Fruit fly (Drosophila melanogaster): ENCODE results near the gene CG14075.

CG14075 gene

DNA sequence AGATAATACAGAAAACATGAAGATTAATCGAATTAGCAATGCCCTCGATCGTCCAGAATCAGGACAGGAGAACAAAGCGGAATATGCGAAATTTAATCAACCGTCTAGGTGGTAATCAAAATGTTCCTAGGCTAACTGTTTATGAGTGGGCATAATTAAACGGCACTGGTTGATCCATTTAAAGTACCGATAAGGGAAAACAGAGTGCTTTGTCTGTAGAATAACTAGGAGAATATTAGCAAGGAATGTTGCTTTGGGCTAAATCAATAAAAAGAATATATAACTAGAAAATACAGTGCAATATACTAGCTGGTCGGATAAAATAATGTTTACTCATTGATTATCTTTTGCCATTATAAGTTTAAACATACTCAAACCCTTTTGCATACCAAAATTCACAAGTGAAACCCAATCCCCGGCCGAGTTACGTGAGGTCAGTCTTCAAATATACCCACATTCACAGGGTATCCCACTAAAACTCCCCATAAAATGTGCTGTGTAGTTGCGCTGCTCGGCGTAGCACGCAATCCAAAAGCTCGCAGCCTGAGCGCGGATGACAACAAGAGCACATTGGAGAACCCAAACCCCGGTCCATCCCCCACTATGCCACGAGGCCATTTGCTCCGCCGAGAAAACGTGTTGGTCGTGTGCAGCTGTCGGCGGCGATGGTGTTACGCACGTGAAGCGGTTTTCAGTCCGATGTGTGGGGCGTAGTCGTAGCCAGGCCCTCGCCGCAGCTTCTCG, 11.4 kb downstream of the CG14075 start (continued):
- TF ChIP-seq CG13775 (GFP tag; optimal IDR thresholded peaks at IDR 0.05) (peak; percentile 75), org-1 (GFP tag; optimal IDR thresholded peaks at IDR 0.05) (peak; percentile 83), Asciz (GFP tag; optimal IDR thresholded peaks at IDR 0.05) (peak; percentile 53), Hmr (GFP tag; optimal IDR thresholded peaks at IDR 0.05) (peak; percentile 80), lbe (GFP tag; optimal IDR thresholded peaks at IDR 0.05) (no peak), sug (tag; optimal IDR thresholded peaks at IDR 0.05) (peak; percentile 97), PHDP (tag; optimal IDR thresholded peaks at IDR 0.05) (peak; percentile 30), Opbp (GFP tag; IDR thresholded peaks at IDR 0.05; ENCODE audit: partially characterized antibody) (no peak), Ravus (GFP tag; IDR thresholded peaks at IDR 0.05) (no peak), Nf-YB (GFP tag; optimal IDR thresholded peaks at IDR 0.05) (peak; percentile 55), CG11456 (GFP tag; IDR thresholded peaks at IDR 0.05) (peak; percentile 79; the same call in 2 of the 3 replicates), Dll (GFP tag; IDR thresholded peaks at IDR 0.05; ENCODE audit: partially characterized antibody) (peak; percentile 28; the same call in 2 of the 4 replicates), wdn (GFP tag; IDR thresholded peaks at IDR 0.05) (peak; percentile 72), CG2199 (GFP tag; IDR thresholded peaks at IDR 0.05) (0 out of 3 replicates have a peak, but pooled peaks have one; percentile 15), HHEX (GFP tag; optimal IDR thresholded peaks at IDR 0.05) (peak; percentile 57), D19B (GFP tag; optimal IDR thresholded peaks at IDR 0.05) (peak; percentile 96), CG7928 (GFP tag; optimal IDR thresholded peaks at IDR 0.05) (peak; percentile 47), Oaz (GFP tag; IDR thresholded peaks at IDR 0.05) (no peak), slbo (GFP tag; IDR thresholded peaks at IDR 0.05) (peak; percentile 81), oc (tag; optimal IDR thresholded peaks at IDR 0.05) (no peak), CG9609 (GFP tag; optimal IDR thresholded peaks at IDR 0.05) (peak; percentile 48), CG4424 (GFP tag; optimal IDR thresholded peaks at IDR 0.05) (peak; percentile 53), D (optimal IDR thresholded peaks at IDR 0.05) (no peak), D (GFP tag; optimal IDR thresholded peaks at IDR 0.05) (peak; percentile 69), CG12942 (GFP tag; optimal IDR thresholded peaks at IDR 0.05) (peak; percentile 30), CG32532 (GFP tag; IDR thresholded peaks at IDR 0.05) (peak; percentile 81), CG8359 (GFP tag; optimal IDR thresholded peaks at IDR 0.05; ENCODE audit: borderline replicate concordance) (peak; percentile 2), inv (GFP tag; IDR thresholded peaks at IDR 0.05; ENCODE audit: partially characterized antibody) (no peak), CG1792 (GFP tag; optimal IDR thresholded peaks at IDR 0.05) (peak; percentile 47), sc (optimal IDR thresholded peaks at IDR 0.05) (no peak), sc (GFP tag; optimal IDR thresholded peaks at IDR 0.05) (peak; percentile 50), pum (GFP tag; optimal IDR thresholded peaks at IDR 0.05) (peak; percentile 64), tll (GFP tag; optimal IDR thresholded peaks at IDR 0.05) (no peak), CG30403 (GFP tag; optimal IDR thresholded peaks at IDR 0.05) (peak; percentile 87), dati (GFP tag; IDR thresholded peaks at IDR 0.05) (no peak), Sin3A (optimal IDR thresholded peaks at IDR 0.05) (no peak), rib (GFP tag; IDR thresholded peaks at IDR 0.05) (no peak), Lpt (GFP tag; optimal IDR thresholded peaks at IDR 0.05) (no peak), CG17186 (GFP tag; optimal IDR thresholded peaks at IDR 0.05) (no peak), Atf3 (GFP tag; optimal IDR thresholded peaks at IDR 0.05) (peak; percentile 23), stc (GFP tag; IDR thresholded peaks at IDR 0.05) (no peak; the same call in 1 of the 2 replicates), Ets97D (GFP tag; optimal IDR thresholded peaks at IDR 0.05) (peak; percentile 18), CG12659 (GFP tag; optimal IDR thresholded peaks at IDR 0.05) (peak; percentile 81), eyg (GFP tag; optimal IDR thresholded peaks at IDR 0.05) (peak; percentile 65), cwo (GFP tag; optimal IDR thresholded peaks at IDR 0.05) (peak; percentile 100), ewg (GFP tag; optimal IDR thresholded peaks at IDR 0.05) (peak; percentile 49), pho (GFP tag; optimal IDR thresholded peaks at IDR 0.05) (peak; percentile 76), CG34376 (GFP tag; optimal IDR thresholded peaks at IDR 0.05) (no peak), eve (GFP tag; optimal IDR thresholded peaks at IDR 0.05) (no peak), Hey (tag; optimal IDR thresholded peaks at IDR 0.05) (peak; percentile 72)
